Fruit fly (Drosophila melanogaster) whole organism, prepupa: ENCODE data around the gene Delta.

Experiments
- CG10669 ChIP-seq: fragments of 200-800 bp; sonication (Bioruptor generic); optimal IDR thresholded peaks from 3 replicates; lab custom pipeline; 2018; ENCODE audit warnings: missing biosample characterization, mild to moderate bottlenecking, missing genetic modification characterization, moderate library complexity
- CG1621 ChIP-seq: fragments of 200-800 bp; sonication (Bioruptor generic); optimal IDR thresholded peaks from 3 replicates; lab custom pipeline; 2018; ENCODE audit warnings: missing biosample characterization, mild to moderate bottlenecking, missing genetic modification characterization
- CG3032 ChIP-seq: fragments of 200-800 bp; optimal IDR thresholded peaks from 2 replicates; lab custom pipeline; 2019; ENCODE audit warnings: missing biosample characterization, mild to moderate bottlenecking, missing genetic modification characterization, moderate library complexity
- CG32006 ChIP-seq: fragments of 200-800 bp; sonication (Bioruptor generic); optimal IDR thresholded peaks from 3 replicates; lab custom pipeline; 2017; ENCODE audit warnings: missing biosample characterization, mild to moderate bottlenecking, missing genetic modification characterization
- CG6163 ChIP-seq: fragments of 200-800 bp; sonication (Bioruptor generic); IDR thresholded peaks from 3 replicates; pipeline ENCODE4 v1.3.6; 2022; ENCODE audit warnings: missing biosample characterization, missing genetic modification characterization
- Ets21C ChIP-seq: fragments of 200-800 bp; sonication (Bioruptor generic); optimal IDR thresholded peaks from 3 replicates; lab custom pipeline; 2016; ENCODE audit warnings: missing biosample characterization, missing genetic modification characterization
- Smox ChIP-seq: fragments of 200-800 bp; sonication (Bioruptor generic); optimal IDR thresholded peaks from 3 replicates; lab custom pipeline; 2016; ENCODE audit warnings: missing biosample characterization, missing genetic modification characterization
- Sox102F ChIP-seq: fragments of 200-800 bp; sonication (Bioruptor generic); optimal IDR thresholded peaks from 2 replicates; lab custom pipeline; 2016; ENCODE audit warnings: missing biosample characterization, mild to moderate bottlenecking, missing genetic modification characterization
- fd85E ChIP-seq: fragments of 200-800 bp; sonication (Bioruptor generic); optimal IDR thresholded peaks from 3 replicates; lab custom pipeline; 2016; ENCODE audit warnings: missing biosample characterization, missing genetic modification characterization
- vri ChIP-seq: fragments of 200-800 bp; sonication (Bioruptor generic); optimal IDR thresholded peaks from 3 replicates; lab custom pipeline; 2016; ENCODE audit warnings: missing biosample characterization, mild to moderate bottlenecking, missing genetic modification characterization

DNA sequence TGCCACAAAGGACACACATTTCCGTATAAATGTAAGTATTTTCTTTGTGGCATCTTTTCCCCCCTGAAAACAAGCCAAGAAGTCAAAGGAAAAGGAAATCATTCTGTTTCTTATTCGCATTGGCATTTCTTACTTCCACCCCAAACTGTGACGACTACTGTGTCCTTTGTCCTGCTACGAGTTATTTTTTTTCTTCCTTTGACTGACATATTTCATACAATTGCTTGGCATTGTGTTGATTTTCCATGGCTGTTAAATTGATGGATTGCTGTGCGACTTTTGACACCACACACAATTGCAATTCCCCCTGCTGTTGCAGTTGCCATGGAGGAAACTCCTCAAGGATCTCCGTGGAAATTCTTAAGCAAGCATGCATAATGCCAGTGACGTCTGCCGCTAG, 26.1 kb upstream of the Delta start:
- TF ChIP-seq CG10669 (GFP tag; lab: Kevin White, UChicago), result no peak
- no peak for TF ChIP-seq Ets21C
- no peak for TF ChIP-seq fd85E (GFP tag; lab: Kevin White, UChicago)
- no peak for TF ChIP-seq Smox (GFP tag; lab: Kevin White, UChicago)
- TF ChIP-seq CG1621 (tag; lab: Kevin White, UChicago), result no peak
- no peak for TF ChIP-seq CG32006
- no peak for TF ChIP-seq Sox102F (GFP tag; lab: Kevin White, UChicago)
- TF ChIP-seq vri (GFP tag; lab: Kevin White, UChicago), result no peak
- no peak for TF ChIP-seq CG6163 (GFP tag; lab: Robert Waterston, UW)
- no peak for TF ChIP-seq CG3032 (tag; lab: Kevin White, UChicago)
